Fruit fly (Drosophila melanogaster) whole organism, prepupa: ENCODE measurements around the gene AdamTS-B.
A peak's percentile ranks its signal among the peaks of the same experiment; 100 is the strongest.

Source experiments
- Blimp-1 ChIP-seq: fragments of 200-800 bp; sonication (Bioruptor generic); optimal IDR thresholded peaks from 3 replicates; lab custom pipeline; 2017; ENCODE audit warnings: missing biosample characterization, missing genetic modification characterization, mild to moderate bottlenecking, moderate library complexity, missing genetic modification reagents
- CG10669 ChIP-seq: fragments of 200-800 bp; sonication (Bioruptor generic); optimal IDR thresholded peaks from 3 replicates; lab custom pipeline; 2018; ENCODE audit warnings: missing biosample characterization, mild to moderate bottlenecking, missing genetic modification characterization, moderate library complexity
- CG11294 ChIP-seq: fragments of 200-800 bp; sonication (Bioruptor generic); IDR thresholded peaks from 2 replicates; pipeline ENCODE4 v1.3.6; 2022; ENCODE audit warnings: missing biosample characterization, missing genetic modification characterization
- CG11762 ChIP-seq: fragments of 200-800 bp; sonication (Bioruptor generic); optimal IDR thresholded peaks from 3 replicates; lab custom pipeline; 2016; ENCODE audit warnings: missing biosample characterization, missing genetic modification characterization; ENCODE audit not compliant: insufficient read depth
- CG15336 ChIP-seq: fragments of 200-800 bp; sonication (Bioruptor generic); IDR thresholded peaks from 2 replicates; pipeline ENCODE4 v1.3.6; 2022; ENCODE audit warnings: missing biosample characterization, missing genetic modification characterization
- CG1621 ChIP-seq: fragments of 200-800 bp; sonication (Bioruptor generic); optimal IDR thresholded peaks from 3 replicates; lab custom pipeline; 2018; ENCODE audit warnings: missing biosample characterization, mild to moderate bottlenecking, missing genetic modification characterization
- CG16779 ChIP-seq: fragments of 200-800 bp; sonication (Bioruptor generic); optimal IDR thresholded peaks from 3 replicates; lab custom pipeline; 2017; ENCODE audit warnings: missing biosample characterization, mild to moderate bottlenecking, missing genetic modification characterization
- CG3032 ChIP-seq: fragments of 200-800 bp; optimal IDR thresholded peaks from 2 replicates; lab custom pipeline; 2019; ENCODE audit warnings: missing biosample characterization, mild to moderate bottlenecking, missing genetic modification characterization, moderate library complexity
- CG34406 ChIP-seq: fragments of 200-800 bp; sonication (Bioruptor generic); optimal IDR thresholded peaks from 3 replicates; lab custom pipeline; 2016; ENCODE audit warnings: missing biosample characterization, missing genetic modification characterization
- CG3919 ChIP-seq: fragments of 200-800 bp; sonication (Bioruptor generic); optimal IDR thresholded peaks from 3 replicates; lab custom pipeline; 2016; ENCODE audit warnings: missing biosample characterization, missing genetic modification characterization
- CG4318 ChIP-seq: fragments of 200-800 bp; sonication (Bioruptor generic); optimal IDR thresholded peaks from 3 replicates; lab custom pipeline; 2017; ENCODE audit warnings: missing biosample characterization, mild to moderate bottlenecking, missing genetic modification characterization
- CG8119 ChIP-seq: fragments of 200-800 bp; sonication (Bioruptor generic); IDR thresholded peaks from 3 replicates; pipeline ENCODE4 v1.3.6; 2022; ENCODE audit warnings: missing biosample characterization, missing genetic modification characterization
- CG8632 ChIP-seq: fragments of 200-800 bp; sonication (Bioruptor generic); optimal IDR thresholded peaks from 3 replicates; lab custom pipeline; 2016; ENCODE audit warnings: missing biosample characterization, missing genetic modification characterization
- Eip78C ChIP-seq: fragments of 200-800 bp; sonication (Bioruptor generic); peaks from one replicate; lab custom pipeline; 2016; ENCODE audit warnings: missing biosample characterization, missing genetic modification characterization
- Eip93F ChIP-seq: fragments of 200-800 bp; sonication (Bioruptor generic); optimal IDR thresholded peaks from 2 replicates; lab custom pipeline; 2016; ENCODE audit warnings: missing biosample characterization, mild to moderate bottlenecking, missing genetic modification characterization
- Ets21C ChIP-seq: fragments of 200-800 bp; sonication (Bioruptor generic); optimal IDR thresholded peaks from 3 replicates; lab custom pipeline; 2016; ENCODE audit warnings: missing biosample characterization, missing genetic modification characterization
- Ets96B ChIP-seq: fragments of 200-800 bp; optimal IDR thresholded peaks from 2 replicates; lab custom pipeline; 2019; ENCODE audit warnings: missing biosample characterization, mild to moderate bottlenecking, missing genetic modification characterization, moderate library complexity
- Hr38 ChIP-seq: sonication (Bioruptor generic); optimal IDR thresholded peaks from 2 replicates; lab custom pipeline; 2016; ENCODE audit warnings: missing biosample characterization, missing genetic modification characterization
- Hr39 ChIP-seq: fragments of 200-800 bp; sonication (Bioruptor generic); optimal IDR thresholded peaks from 2 replicates; lab custom pipeline; 2016; ENCODE audit warnings: missing biosample characterization, missing genetic modification characterization
- Hr4 ChIP-seq: fragments of 200-800 bp; sonication (Bioruptor generic); optimal IDR thresholded peaks from 3 replicates; lab custom pipeline; 2016; ENCODE audit warnings: missing biosample characterization, missing genetic modification characterization
- Lpt ChIP-seq: fragments of 200-800 bp; sonication (Bioruptor generic); optimal IDR thresholded peaks from 3 replicates; lab custom pipeline; 2016; ENCODE audit warnings: missing biosample characterization, missing genetic modification characterization
- Met ChIP-seq: fragments of 200-800 bp; sonication (Bioruptor generic); optimal IDR thresholded peaks from 3 replicates; lab custom pipeline; 2016; ENCODE audit warnings: missing biosample characterization, missing genetic modification characterization
- OdsH ChIP-seq: fragments of 200-800 bp; sonication (Bioruptor generic); optimal IDR thresholded peaks from 3 replicates; lab custom pipeline; 2016; ENCODE audit warnings: missing biosample characterization, missing genetic modification characterization
- Smox ChIP-seq: fragments of 200-800 bp; sonication (Bioruptor generic); optimal IDR thresholded peaks from 3 replicates; lab custom pipeline; 2016; ENCODE audit warnings: missing biosample characterization, missing genetic modification characterization
- Sox102F ChIP-seq: fragments of 200-800 bp; sonication (Bioruptor generic); optimal IDR thresholded peaks from 2 replicates; lab custom pipeline; 2016; ENCODE audit warnings: missing biosample characterization, mild to moderate bottlenecking, missing genetic modification characterization
- Sox14 ChIP-seq: fragments of 200-800 bp; sonication (Bioruptor generic); optimal IDR thresholded peaks from 3 replicates; lab custom pipeline; 2016; ENCODE audit warnings: missing biosample characterization, missing genetic modification characterization
- Sox15 ChIP-seq: fragments of 200-800 bp; sonication (Bioruptor generic); optimal IDR thresholded peaks from 3 replicates; lab custom pipeline; 2016; ENCODE audit warnings: missing biosample characterization, missing genetic modification characterization
- achi ChIP-seq: fragments of 200-800 bp; sonication (Bioruptor generic); optimal IDR thresholded peaks from 3 replicates; lab custom pipeline; 2016; ENCODE audit warnings: missing biosample characterization, missing genetic modification characterization
- acj6 ChIP-seq: fragments of 200-800 bp; sonication (Bioruptor generic); optimal IDR thresholded peaks from 3 replicates; lab custom pipeline; 2016; ENCODE audit warnings: missing biosample characterization, missing genetic modification characterization
- cyc ChIP-seq: fragments of 200-800 bp; sonication (Bioruptor generic); optimal IDR thresholded peaks from 3 replicates; lab custom pipeline; 2016; ENCODE audit warnings: missing biosample characterization, missing genetic modification characterization
- dac ChIP-seq: fragments of 200-800 bp; sonication (Bioruptor generic); optimal IDR thresholded peaks from 2 replicates; lab custom pipeline; 2017; ENCODE audit warnings: missing biosample characterization, mild to moderate bottlenecking, missing genetic modification characterization
- dsx ChIP-seq: fragments of 200-800 bp; optimal IDR thresholded peaks from 3 replicates; lab custom pipeline; 2019; ENCODE audit warnings: missing biosample characterization, mild to moderate bottlenecking, missing genetic modification characterization, moderate library complexity; ENCODE audit not compliant: poor library complexity, severe bottlenecking
- eg ChIP-seq: fragments of 200-800 bp; sonication (Bioruptor generic); IDR thresholded peaks from 3 replicates; pipeline ENCODE4 v1.3.6; 2022; ENCODE audit warnings: missing biosample characterization, missing genetic modification characterization
- fd59A ChIP-seq: fragments of 200-800 bp; sonication (Bioruptor generic); optimal IDR thresholded peaks from 2 replicates; lab custom pipeline; 2017; ENCODE audit warnings: missing biosample characterization, mild to moderate bottlenecking, missing genetic modification characterization, missing genetic modification reagents
- fd85E ChIP-seq: fragments of 200-800 bp; sonication (Bioruptor generic); optimal IDR thresholded peaks from 3 replicates; lab custom pipeline; 2016; ENCODE audit warnings: missing biosample characterization, missing genetic modification characterization
- fkh ChIP-seq: fragments of 200-800 bp; sonication (Bioruptor generic); optimal IDR thresholded peaks from 3 replicates; lab custom pipeline; 2017; ENCODE audit warnings: missing biosample characterization, mild to moderate bottlenecking, missing genetic modification characterization, moderate library complexity
- lz ChIP-seq: fragments of 200-800 bp; sonication (Bioruptor generic); optimal IDR thresholded peaks from 3 replicates; lab custom pipeline; 2016; ENCODE audit warnings: missing biosample characterization, missing genetic modification characterization
- net ChIP-seq: fragments of 200-800 bp; sonication (Bioruptor generic); optimal IDR thresholded peaks from 3 replicates; lab custom pipeline; 2016; ENCODE audit warnings: missing biosample characterization, missing genetic modification characterization
- pdm3 ChIP-seq: fragments of 200-800 bp; sonication (Bioruptor generic); optimal IDR thresholded peaks from 3 replicates; lab custom pipeline; 2016; ENCODE audit warnings: missing biosample characterization, missing genetic modification characterization
- salr ChIP-seq, 2 experiments: fragments of 200-800 bp; sonication (Bioruptor generic); optimal IDR thresholded peaks; 3 replicates each; lab custom pipeline; 2016 to 2018; ENCODE audit warnings: missing biosample characterization in 2 of 2, missing genetic modification characterization in 2 of 2, mild to moderate bottlenecking in 1 of 2
- topi ChIP-seq: fragments of 200-800 bp; sonication (Bioruptor generic); optimal IDR thresholded peaks from 3 replicates; lab custom pipeline; 2016; ENCODE audit warnings: missing biosample characterization, missing genetic modification characterization
- vri ChIP-seq: fragments of 200-800 bp; sonication (Bioruptor generic); optimal IDR thresholded peaks from 3 replicates; lab custom pipeline; 2016; ENCODE audit warnings: missing biosample characterization, mild to moderate bottlenecking, missing genetic modification characterization

Gene AdamTS-B

dm6 chrX:5677400-5678177 lies 20.8 kb upstream of the AdamTS-B start (continued):
- TF ChIP-seq pdm3 (GFP tag; lab: Kevin White, UChicago): peak; percentile 42
- TF ChIP-seq CG10669 (GFP tag; lab: Kevin White, UChicago): peak; percentile 34
- no peak for TF ChIP-seq salr (GFP tag; optimal IDR thresholded peaks at IDR 0.05; lab: Kevin White, UChicago)
- no peak for TF ChIP-seq Hr39 (GFP tag; lab: Kevin White, UChicago)
- TF ChIP-seq cyc (GFP tag; lab: Kevin White, UChicago): peak; percentile 14
- TF ChIP-seq CG16779 (tag; lab: Kevin White, UChicago): no peak
- TF ChIP-seq CG8119 (GFP tag; lab: Robert Waterston, UW): no peak
- 0 out of 3 replicates have a peak, but pooled peaks have one; percentile 21 for TF ChIP-seq eg (GFP tag; lab: Robert Waterston, UW)
- TF ChIP-seq Hr4 (GFP tag; lab: Kevin White, UChicago): no peak
- TF ChIP-seq CG8632 (GFP tag; lab: Kevin White, UChicago): peak; percentile 28
- no peak for TF ChIP-seq CG11294 (GFP tag; lab: Robert Waterston, UW)
- TF ChIP-seq CG11762 (GFP tag; lab: Kevin White, UChicago): no peak
- peak; percentile 8 for TF ChIP-seq net (GFP tag; lab: Kevin White, UChicago)
- peak; percentile 15 for TF ChIP-seq dsx
- TF ChIP-seq fd59A (GFP tag; lab: Kevin White, UChicago): no peak
- no peak for TF ChIP-seq Lpt (GFP tag; lab: Kevin White, UChicago)
- TF ChIP-seq Smox (GFP tag; lab: Kevin White, UChicago): peak; percentile 35
- TF ChIP-seq CG3032 (tag; lab: Kevin White, UChicago): peak; percentile 17
- peak; percentile 1 for TF ChIP-seq Ets96B (tag; lab: Kevin White, UChicago)
- TF ChIP-seq acj6: no peak
- peak; percentile 5 for TF ChIP-seq CG3919 (GFP tag; lab: Kevin White, UChicago)
- no peak for TF ChIP-seq dac (GFP tag; lab: Kevin White, UChicago)
- TF ChIP-seq Sox15 (GFP tag; lab: Kevin White, UChicago): no peak
- no peak for TF ChIP-seq CG1621 (tag; lab: Kevin White, UChicago)
- no peak for TF ChIP-seq Hr38 (GFP tag; lab: Kevin White, UChicago)

- TF ChIP-seq fkh (GFP tag; lab: Kevin White, UChicago) (peak; percentile 68), pdm3 (GFP tag; lab: Kevin White, UChicago) (no peak)
Measured at dm6 chrX:5678178-5678470, 20.2 kb upstream of the AdamTS-B start.

- peak; percentile 68 for TF ChIP-seq CG10669 (GFP tag; lab: Kevin White, UChicago)
- TF ChIP-seq lz (GFP tag; lab: Kevin White, UChicago): peak; percentile 83
- TF ChIP-seq CG34406 (GFP tag; lab: Kevin White, UChicago): peak; percentile 69
- 0 out of 2 replicates have a peak, but pooled peaks have one; percentile 22 for TF ChIP-seq CG11294 (GFP tag; lab: Robert Waterston, UW)
- peak; percentile 87 for TF ChIP-seq Met (GFP tag; lab: Kevin White, UChicago)
- TF ChIP-seq CG11762 (GFP tag; lab: Kevin White, UChicago): peak; percentile 53
- peak; percentile 23 for TF ChIP-seq Blimp-1 (GFP tag; lab: Kevin White, UChicago)
- TF ChIP-seq vri (GFP tag; lab: Kevin White, UChicago): no peak
- no peak for TF ChIP-seq Eip93F
- peak; percentile 80 for TF ChIP-seq Sox102F
- peak; percentile 29 for TF ChIP-seq dac (GFP tag; lab: Kevin White, UChicago)
- no peak for TF ChIP-seq CG16779 (tag; lab: Kevin White, UChicago)
- TF ChIP-seq OdsH (GFP tag; lab: Kevin White, UChicago): no peak
- TF ChIP-seq Ets96B (tag; lab: Kevin White, UChicago): peak; percentile 49
- TF ChIP-seq achi: no peak
- no peak for TF ChIP-seq fd85E
- TF ChIP-seq dsx: peak; percentile 3
- peak; percentile 91 for TF ChIP-seq Eip78C (GFP tag; lab: Kevin White, UChicago)
- peak; percentile 73 for TF ChIP-seq Sox14 (GFP tag; lab: Kevin White, UChicago)
- peak; percentile 84 for TF ChIP-seq topi (GFP tag; lab: Kevin White, UChicago)
- TF ChIP-seq Hr39 (GFP tag; lab: Kevin White, UChicago): peak; percentile 86
- TF ChIP-seq CG3919 (GFP tag; lab: Kevin White, UChicago): peak; percentile 77
- peak; percentile 54 for TF ChIP-seq Sox15 (GFP tag; lab: Kevin White, UChicago)
- peak; percentile 76 for TF ChIP-seq Ets21C (GFP tag; lab: Kevin White, UChicago)
- TF ChIP-seq CG15336: peak; percentile 31; the same call in 1 of the 2 replicates
- TF ChIP-seq cyc (GFP tag; lab: Kevin White, UChicago): peak; percentile 84
- TF ChIP-seq CG1621 (tag; lab: Kevin White, UChicago): peak; percentile 57
- TF ChIP-seq CG3032 (tag; lab: Kevin White, UChicago): peak; percentile 52
- TF ChIP-seq CG4318 (GFP tag; lab: Kevin White, UChicago): no peak
Measured at dm6 chrX:5679079-5679932, 19.1 kb upstream of the AdamTS-B start.
